Fruit fly (Drosophila melanogaster) whole organism, pupa: ENCODE results near the gene CG11360.

ENCODE experiments used
- CG10348 ChIP-seq: fragments of 200-800 bp; sonication (Bioruptor generic); IDR thresholded peaks from 2 replicates; pipeline ENCODE4 v1.3.6; 2022; ENCODE audit warnings: missing biosample characterization, missing genetic modification characterization
- CG12605 ChIP-seq: fragments of 200-800 bp; sonication (Bioruptor generic); IDR thresholded peaks from 2 replicates; pipeline ENCODE4 v1.3.6; 2022; ENCODE audit warnings: missing biosample characterization, missing genetic modification characterization
- CG13204 ChIP-seq: fragments of 200-800 bp; sonication (Bioruptor generic); optimal IDR thresholded peaks from 2 replicates; lab custom pipeline; 2018; ENCODE audit warnings: missing biosample characterization, mild to moderate bottlenecking, missing genetic modification characterization, moderate library complexity
- CG14655 ChIP-seq: fragments of 200-800 bp; sonication (Bioruptor generic); optimal IDR thresholded peaks from 3 replicates; lab custom pipeline; 2017; ENCODE audit warnings: mild to moderate bottlenecking, missing biosample characterization, missing genetic modification reagents, missing genetic modification characterization
- CG15710 ChIP-seq: fragments of 200-800 bp; sonication (Bioruptor generic); optimal IDR thresholded peaks from 2 replicates; lab custom pipeline; 2018; ENCODE audit warnings: missing biosample characterization, mild to moderate bottlenecking, missing genetic modification characterization, moderate library complexity
- CG17806 ChIP-seq: fragments of 200-800 bp; sonication (Bioruptor generic); optimal IDR thresholded peaks from 2 replicates; lab custom pipeline; 2018; ENCODE audit warnings: missing biosample characterization, mild to moderate bottlenecking, missing genetic modification characterization, moderate library complexity
- CG32121 ChIP-seq: fragments of 200-800 bp; sonication (Bioruptor generic); IDR thresholded peaks from 2 replicates; pipeline ENCODE4 v1.3.6; 2022; ENCODE audit warnings: missing biosample characterization, missing genetic modification characterization
- CG34367 ChIP-seq: fragments of 200-800 bp; sonication (Bioruptor generic); optimal IDR thresholded peaks from 2 replicates; lab custom pipeline; 2018; ENCODE audit warnings: missing biosample characterization, mild to moderate bottlenecking, missing genetic modification characterization
- CG4496 ChIP-seq: fragments of 200-800 bp; sonication (Bioruptor generic); IDR thresholded peaks from 3 replicates; pipeline ENCODE4 v1.3.6; 2022; ENCODE audit warnings: missing biosample characterization, missing genetic modification characterization
- CG8159 ChIP-seq: fragments of 200-800 bp; sonication (Bioruptor generic); optimal IDR thresholded peaks from 3 replicates; lab custom pipeline; 2018; ENCODE audit warnings: missing biosample characterization, mild to moderate bottlenecking, missing genetic modification characterization, moderate library complexity
- CG8301 ChIP-seq: fragments of 200-800 bp; sonication (Bioruptor generic); optimal IDR thresholded peaks from 2 replicates; lab custom pipeline; 2018; ENCODE audit warnings: missing biosample characterization, mild to moderate bottlenecking, missing genetic modification characterization
- CG9948 ChIP-seq: fragments of 200-800 bp; sonication (Bioruptor generic); optimal IDR thresholded peaks from 2 replicates; lab custom pipeline; 2018; ENCODE audit warnings: missing biosample characterization, mild to moderate bottlenecking, missing genetic modification characterization, moderate library complexity
- D1 ChIP-seq: fragments of 200-800 bp; sonication (Bioruptor generic); optimal IDR thresholded peaks from 2 replicates; lab custom pipeline; 2018; ENCODE audit warnings: missing biosample characterization, mild to moderate bottlenecking, missing genetic modification characterization, moderate library complexity
- EcR ChIP-seq: fragments of 200-800 bp; sonication (Bioruptor generic); optimal IDR thresholded peaks from 3 replicates; lab custom pipeline; 2019; ENCODE audit warnings: missing biosample characterization, missing genetic modification characterization, mild to moderate bottlenecking, moderate library complexity, missing genetic modification reagents
- Ets98B ChIP-seq: fragments of 200-800 bp; sonication (Bioruptor generic); IDR thresholded peaks from 2 replicates; pipeline ENCODE4 v1.3.6; 2022; ENCODE audit warnings: missing biosample characterization, missing genetic modification characterization
- Pif1A ChIP-seq: fragments of 200-800 bp; sonication (Bioruptor generic); optimal IDR thresholded peaks from 3 replicates; lab custom pipeline; 2016; ENCODE audit warnings: missing biosample characterization, missing genetic modification characterization
- Pif1B ChIP-seq: fragments of 200-800 bp; sonication (Bioruptor generic); optimal IDR thresholded peaks from 3 replicates; lab custom pipeline; 2016; ENCODE audit warnings: missing biosample characterization, missing genetic modification characterization
- Snoo ChIP-seq: fragments of 200-800 bp; sonication (Bioruptor generic); optimal IDR thresholded peaks from 3 replicates; lab custom pipeline; 2017; ENCODE audit warnings: missing biosample characterization, mild to moderate bottlenecking, missing genetic modification characterization, inconsistent platforms
- fd96Ca ChIP-seq: fragments of 200-800 bp; sonication (Bioruptor generic); IDR thresholded peaks from 3 replicates; pipeline ENCODE4 v1.3.6; 2022; ENCODE audit warnings: missing biosample characterization, missing genetic modification characterization
- gl ChIP-seq: fragments of 200-800 bp; sonication (Bioruptor generic); optimal IDR thresholded peaks from 2 replicates; lab custom pipeline; 2018; ENCODE audit warnings: missing biosample characterization, mild to moderate bottlenecking, missing genetic modification characterization
- rn ChIP-seq: fragments of 200-800 bp; sonication (Bioruptor generic); IDR thresholded peaks from 2 replicates; pipeline ENCODE4 v1.3.6; 2022; ENCODE audit warnings: missing biosample characterization, missing genetic modification characterization

The CG11360 gene

dm6 chr4:670905-671419, at the start of gene CG11360:
TSS of gene CG11360 (plus strand) at chr4:671142.
- TF ChIP-seq CG15710 (tag; lab: Kevin White, UChicago): peak; percentile 18
- TF ChIP-seq CG34367 (tag; lab: Kevin White, UChicago): peak; percentile 14
- no peak for TF ChIP-seq fd96Ca (GFP tag; lab: Robert Waterston, UW)
- peak; percentile 29 for TF ChIP-seq D1 (tag; lab: Kevin White, UChicago)
- TF ChIP-seq Pif1A (GFP tag; lab: Kevin White, UChicago): no peak
- no peak for TF ChIP-seq CG8301
- TF ChIP-seq CG8159: peak; percentile 43

- TF ChIP-seq CG14655 (GFP tag; lab: Kevin White, UChicago): no peak
- peak; percentile 37 for TF ChIP-seq D1 (tag; lab: Kevin White, UChicago)
These were observed 44.9 kb upstream of the CG11360 start, which contains the start of gene mav for dm6 chr4:625898-626644. TSS of gene mav (minus strand) at chr4:626031.

- no peak for TF ChIP-seq CG32121 (GFP tag; lab: Robert Waterston, UW)
- no peak for TF ChIP-seq EcR (GFP tag; lab: Kevin White, UChicago)
- TF ChIP-seq CG8301: no peak
- no peak for TF ChIP-seq CG4496
These were observed 41.6 kb upstream of the CG11360 start, which contains the start of gene Gat for dm6 chr4:629391-629790. TSS of gene Gat (plus strand) at chr4:629691.

- TF ChIP-seq D1 (tag; lab: Kevin White, UChicago) (peak; percentile 26), Pif1B (GFP tag; lab: Kevin White, UChicago) (no peak)
- TF ChIP-seq, all 21 proteins: peak for 1
These were observed 24.4 kb upstream of the CG11360 start, which contains the start of gene Ekar for dm6 chr4:646414-647016. TSS of gene Ekar (minus strand) at chr4:646556.

dm6 chr4:647388-647787, 23.6 kb upstream of the CG11360 start:
- TF ChIP-seq gl (tag; lab: Kevin White, UChicago): no peak
- no peak for TF ChIP-seq Pif1B (GFP tag; lab: Kevin White, UChicago)
- no peak for TF ChIP-seq CG12605 (GFP tag; lab: Robert Waterston, UW)
- TF ChIP-seq EcR (GFP tag; lab: Kevin White, UChicago): no peak
- no peak for TF ChIP-seq CG8301
- TF ChIP-seq fd96Ca (GFP tag; lab: Robert Waterston, UW): no peak
- TF ChIP-seq CG4496: no peak
- no peak for TF ChIP-seq CG15710 (tag; lab: Kevin White, UChicago)
- TF ChIP-seq D1 (tag; lab: Kevin White, UChicago): no peak

dm6 chr4:659058-659588, 11.8 kb upstream of the CG11360 start:
- TF ChIP-seq Pif1A (GFP tag; lab: Kevin White, UChicago) (no peak), CG14655 (GFP tag; lab: Kevin White, UChicago) (no peak), CG32121 (GFP tag; lab: Robert Waterston, UW) (no peak), CG4496 (no peak), CG8159 (no peak), EcR (GFP tag; lab: Kevin White, UChicago) (no peak), rn (GFP tag; lab: Robert Waterston, UW) (no peak)
- TF ChIP-seq, all 21 proteins: peak for 0

dm6 chr4:659884-660846, 10.8 kb upstream of the CG11360 start, which contains the start of gene gw:
TSS of gene gw (minus strand) at chr4:660608.
- TF ChIP-seq Snoo (tag; lab: Kevin White, UChicago): peak; percentile 65
- TF ChIP-seq Ets98B (GFP tag; lab: Robert Waterston, UW): peak; percentile 68
- TF ChIP-seq EcR (GFP tag; lab: Kevin White, UChicago): no peak
- TF ChIP-seq CG9948: peak; percentile 66
- TF ChIP-seq gl (tag; lab: Kevin White, UChicago): peak; percentile 70
- TF ChIP-seq CG34367 (tag; lab: Kevin White, UChicago): peak; percentile 59
- peak; percentile 71 for TF ChIP-seq Pif1B (GFP tag; lab: Kevin White, UChicago)
- no peak for TF ChIP-seq CG10348 (GFP tag; lab: Robert Waterston, UW)
- peak; percentile 68 for TF ChIP-seq CG15710 (tag; lab: Kevin White, UChicago)
- peak; percentile 68 for TF ChIP-seq CG8301
- peak; percentile 69; the same call in 1 of the 2 replicates for TF ChIP-seq CG32121 (GFP tag; lab: Robert Waterston, UW)
- TF ChIP-seq CG4496: no peak
- no peak for TF ChIP-seq rn (GFP tag; lab: Robert Waterston, UW)
- peak; percentile 2 for TF ChIP-seq D1 (tag; lab: Kevin White, UChicago)
- TF ChIP-seq CG13204 (GFP tag; lab: Kevin White, UChicago): no peak
- no peak for TF ChIP-seq fd96Ca (GFP tag; lab: Robert Waterston, UW)
- peak; percentile 79 for TF ChIP-seq CG17806 (tag; lab: Kevin White, UChicago)
- no peak for TF ChIP-seq CG14655 (GFP tag; lab: Kevin White, UChicago)
- TF ChIP-seq CG8159: peak; percentile 13
- peak; percentile 82 for TF ChIP-seq Pif1A (GFP tag; lab: Kevin White, UChicago)
- no peak for TF ChIP-seq CG12605 (GFP tag; lab: Robert Waterston, UW)
